Fruit fly (Drosophila melanogaster) whole organism, embryonic: Measurements from ENCODE around the gene CG13252.
A peak's percentile ranks its signal among the peaks of the same experiment; 100 is the strongest.

Experiments used
- Aef1 ChIP-seq: fragments of 200-800 bp; sonication (Bioruptor generic); IDR thresholded peaks from 3 replicates; pipeline ENCODE4 v1.3.6; 2022; ENCODE audit warnings: missing biosample characterization, missing genetic modification characterization
- Atf6 ChIP-seq: fragments of 200-800 bp; sonication (Bioruptor generic); IDR thresholded peaks from 2 replicates; pipeline ENCODE4 v1.3.6; 2022; ENCODE audit warnings: missing biosample characterization, missing genetic modification characterization
- Blimp-1 ChIP-seq: fragments of 200-800 bp; sonication (Bioruptor generic); optimal IDR thresholded peaks from 3 replicates; lab custom pipeline; 2018; ENCODE audit warnings: missing biosample characterization, missing genetic modification characterization, mild to moderate bottlenecking, moderate library complexity, missing genetic modification reagents
- CG10209 ChIP-seq: fragments of 200-800 bp; sonication (Bioruptor generic); optimal IDR thresholded peaks from 3 replicates; lab custom pipeline; 2017; ENCODE audit warnings: missing biosample characterization, mild to moderate bottlenecking, missing genetic modification characterization, missing genetic modification reagents
- CG10431 ChIP-seq: fragments of 200-800 bp; sonication (Bioruptor generic); optimal IDR thresholded peaks from 3 replicates; lab custom pipeline; 2018; ENCODE audit warnings: missing biosample characterization, mild to moderate bottlenecking, missing genetic modification characterization
- CG11085 ChIP-seq: fragments of 200-800 bp; sonication (Bioruptor generic); IDR thresholded peaks from 2 replicates; pipeline ENCODE4 v1.3.6; 2022; ENCODE audit warnings: missing biosample characterization, missing genetic modification characterization
- CG11398 ChIP-seq: fragments of 200-800 bp; sonication (Bioruptor generic); optimal IDR thresholded peaks from 2 replicates; lab custom pipeline; 2016; ENCODE audit warnings: missing biosample characterization, missing genetic modification characterization
- CG11695 ChIP-seq: fragments of 200-800 bp; sonication (Bioruptor generic); IDR thresholded peaks from 3 replicates; pipeline ENCODE4 v1.3.6; 2022; ENCODE audit warnings: missing biosample characterization, missing genetic modification characterization
- CG12744 ChIP-seq: fragments of 200-800 bp; sonication (Bioruptor generic); optimal IDR thresholded peaks from 2 replicates; lab custom pipeline; 2016; ENCODE audit warnings: missing biosample characterization, missing genetic modification characterization
- CG12942 ChIP-seq: fragments of 200-800 bp; sonication (Bioruptor generic); optimal IDR thresholded peaks from 3 replicates; lab custom pipeline; 2016; ENCODE audit warnings: missing biosample characterization, missing genetic modification characterization
- CG13775 ChIP-seq: fragments of 200-800 bp; sonication (Bioruptor generic); optimal IDR thresholded peaks from 3 replicates; lab custom pipeline; 2017; ENCODE audit warnings: missing biosample characterization, mild to moderate bottlenecking, missing genetic modification characterization
- CG14050 ChIP-seq: fragments of 200-800 bp; sonication (Bioruptor generic); IDR thresholded peaks from 3 replicates; pipeline ENCODE4 v1.3.6; 2022; ENCODE audit warnings: missing biosample characterization, missing genetic modification characterization
- CG1603 ChIP-seq: fragments of 200-800 bp; sonication (Bioruptor generic); optimal IDR thresholded peaks from 2 replicates; lab custom pipeline; 2019; ENCODE audit warnings: missing biosample characterization, mild to moderate bottlenecking, missing genetic modification characterization, moderate library complexity
- CG17802 ChIP-seq: fragments of 200-800 bp; sonication (Bioruptor generic); optimal IDR thresholded peaks from 2 replicates; lab custom pipeline; 2018; ENCODE audit warnings: missing biosample characterization, mild to moderate bottlenecking, missing genetic modification characterization, moderate library complexity
- CG2129 ChIP-seq: fragments of 200-800 bp; sonication (Bioruptor generic); IDR thresholded peaks from 2 replicates; pipeline ENCODE4 v1.3.6; 2022; ENCODE audit warnings: missing biosample characterization, missing genetic modification characterization; ENCODE audit not compliant: partially characterized antibody
- CG32772 ChIP-seq: fragments of 200-800 bp; sonication (Bioruptor generic); IDR thresholded peaks from 2 replicates; pipeline ENCODE4 v1.3.6; 2022; ENCODE audit warnings: missing biosample characterization, missing genetic modification characterization
- CG3847 ChIP-seq: fragments of 200-800 bp; sonication (Bioruptor generic); IDR thresholded peaks from 2 replicates; pipeline ENCODE4 v1.3.6; 2022; ENCODE audit warnings: missing biosample characterization, missing genetic modification characterization
- CG4424 ChIP-seq: fragments of 200-800 bp; sonication (Bioruptor generic); optimal IDR thresholded peaks from 3 replicates; lab custom pipeline; 2016; ENCODE audit warnings: missing biosample characterization, missing genetic modification characterization
- CG5180 ChIP-seq: fragments of 200-800 bp; sonication (Bioruptor generic); optimal IDR thresholded peaks from 3 replicates; lab custom pipeline; 2017; ENCODE audit warnings: missing biosample characterization, missing genetic modification characterization, mild to moderate bottlenecking, moderate library complexity, missing genetic modification reagents
- CG6175 ChIP-seq: fragments of 200-800 bp; sonication (Bioruptor generic); IDR thresholded peaks from 3 replicates; pipeline ENCODE4 v1.3.6; 2022; ENCODE audit warnings: missing biosample characterization, missing genetic modification characterization
- CG6689 ChIP-seq: fragments of 200-800 bp; sonication (Bioruptor generic); IDR thresholded peaks from 2 replicates; pipeline ENCODE4 v1.3.6; 2022; ENCODE audit warnings: missing biosample characterization, missing genetic modification characterization
- CG7372 ChIP-seq: fragments of 200-800 bp; sonication (Bioruptor generic); IDR thresholded peaks from 2 replicates; pipeline ENCODE4 v1.3.6; 2022; ENCODE audit warnings: missing biosample characterization, missing genetic modification characterization
- CG8388 ChIP-seq: fragments of 200-800 bp; sonication (Bioruptor generic); optimal IDR thresholded peaks from 2 replicates; lab custom pipeline; 2019; ENCODE audit warnings: missing biosample characterization, mild to moderate bottlenecking, missing genetic modification characterization, moderate library complexity
- CG9817 ChIP-seq: fragments of 200-800 bp; sonication (Bioruptor generic); optimal IDR thresholded peaks from 2 replicates; lab custom pipeline; 2018; ENCODE audit warnings: missing biosample characterization, mild to moderate bottlenecking, missing genetic modification characterization, moderate library complexity
- CG9932 ChIP-seq: fragments of 200-800 bp; sonication (Bioruptor generic); IDR thresholded peaks from 2 replicates; pipeline ENCODE4 v1.3.6; 2022; ENCODE audit warnings: missing biosample characterization, missing genetic modification characterization
- D ChIP-seq, 2 experiments: fragments of 200-800 bp in 1 of 2; fragments of >200 bp in 1 of 2; sonication (Bioruptor generic) in 1 of 2; optimal IDR thresholded peaks; 2 replicates in 1 of 2; 3 replicates in 1 of 2; lab custom pipeline; 2017; ENCODE audit warnings: mild to moderate bottlenecking in 1 of 2, missing biosample characterization in 1 of 2, missing genetic modification characterization in 1 of 2, missing genetic modification reagents in 1 of 2
- Dad ChIP-seq: fragments of 200-800 bp; sonication (Bioruptor generic); optimal IDR thresholded peaks from 3 replicates; lab custom pipeline; 2016; ENCODE audit warnings: missing biosample characterization, missing genetic modification characterization
- Dref ChIP-seq: fragments of 200-800 bp; sonication (Bioruptor generic); IDR thresholded peaks from 2 replicates; pipeline ENCODE4 v1.3.6; 2022; ENCODE audit warnings: missing biosample characterization, missing genetic modification characterization
- Gug ChIP-seq: fragments of 200-800 bp; sonication (Bioruptor generic); IDR thresholded peaks from 4 replicates; pipeline ENCODE4 v1.3.6; 2022; ENCODE audit warnings: missing biosample characterization, missing genetic modification characterization
- HLH4C ChIP-seq: fragments of 200-800 bp; sonication (Bioruptor generic); IDR thresholded peaks from 3 replicates; pipeline ENCODE4 v1.3.6; 2022; ENCODE audit warnings: missing biosample characterization, missing genetic modification characterization; ENCODE audit not compliant: partially characterized antibody
- Nf-YC ChIP-seq: fragments of 200-800 bp; optimal IDR thresholded peaks from 3 replicates; lab custom pipeline; 2019; ENCODE audit warnings: missing biosample characterization, mild to moderate bottlenecking, missing genetic modification characterization, moderate library complexity
- Xrp1 ChIP-seq: fragments of 200-800 bp; sonication (Bioruptor generic); IDR thresholded peaks from 2 replicates; pipeline ENCODE4 v1.3.6; 2022; ENCODE audit warnings: missing biosample characterization, missing genetic modification characterization
- ap ChIP-seq: fragments of 200-800 bp; sonication (Bioruptor generic); IDR thresholded peaks from 2 replicates; pipeline ENCODE4 v1.3.6; 2022; ENCODE audit warnings: missing biosample characterization, missing genetic modification characterization
- ase ChIP-seq: fragments of 200-800 bp; sonication (Bioruptor generic); IDR thresholded peaks from 3 replicates; pipeline ENCODE4 v1.3.6; 2022; ENCODE audit warnings: missing biosample characterization, missing genetic modification characterization
- bsh ChIP-seq, 2 experiments: fragments of 200-800 bp; sonication (Bioruptor generic); optimal IDR thresholded peaks; 2 replicates each; lab custom pipeline; 2017 to 2018; ENCODE audit warnings: mild to moderate bottlenecking in 2 of 2, missing biosample characterization in 2 of 2, missing genetic modification characterization in 2 of 2, moderate library complexity in 1 of 2
- dan ChIP-seq: fragments of 200-800 bp; sonication (Bioruptor generic); IDR thresholded peaks from 2 replicates; pipeline ENCODE4 v1.3.6; 2022; ENCODE audit warnings: missing biosample characterization, missing genetic modification characterization
- dm ChIP-seq: fragments of 200-800 bp; sonication (Bioruptor generic); optimal IDR thresholded peaks from 3 replicates; lab custom pipeline; 2016; ENCODE audit warnings: missing biosample characterization, missing genetic modification characterization
- en ChIP-seq: fragments of 200-800 bp; sonication (Bioruptor generic); optimal IDR thresholded peaks from 2 replicates; lab custom pipeline; 2016; ENCODE audit warnings: missing biosample characterization, missing genetic modification characterization
- gem ChIP-seq: fragments of 200-800 bp; sonication (Bioruptor generic); optimal IDR thresholded peaks from 2 replicates; lab custom pipeline; 2019; ENCODE audit warnings: missing biosample characterization, mild to moderate bottlenecking, missing genetic modification characterization, moderate library complexity
- grn ChIP-seq: fragments of 200-800 bp; sonication (Bioruptor generic); optimal IDR thresholded peaks from 3 replicates; lab custom pipeline; 2017; ENCODE audit warnings: missing biosample characterization, missing genetic modification characterization
- hbn ChIP-seq: fragments of 200-800 bp; sonication (Bioruptor generic); IDR thresholded peaks from 2 replicates; pipeline ENCODE4 v1.3.6; 2022; ENCODE audit warnings: missing biosample characterization, missing genetic modification characterization; ENCODE audit not compliant: partially characterized antibody
- knrl ChIP-seq: fragments of 200-800 bp; sonication (Bioruptor generic); IDR thresholded peaks from 3 replicates; pipeline ENCODE4 v1.3.6; 2022; ENCODE audit warnings: missing biosample characterization, missing genetic modification characterization; ENCODE audit not compliant: partially characterized antibody
- sna ChIP-seq: fragments of 200-800 bp; sonication (Bioruptor generic); IDR thresholded peaks from 2 replicates; pipeline ENCODE4 v1.3.6; 2022; ENCODE audit warnings: missing biosample characterization, missing genetic modification characterization; ENCODE audit not compliant: partially characterized antibody
- stc ChIP-seq: fragments of 200-800 bp; sonication (Bioruptor generic); IDR thresholded peaks from 2 replicates; pipeline ENCODE4 v1.3.6; 2022; ENCODE audit warnings: missing biosample characterization, missing genetic modification characterization
- sug ChIP-seq: fragments of 200-800 bp; optimal IDR thresholded peaks from 2 replicates; lab custom pipeline; 2019; ENCODE audit warnings: missing biosample characterization, mild to moderate bottlenecking, missing genetic modification characterization, moderate library complexity
- unc-4 ChIP-seq: fragments of 200-800 bp; sonication (Bioruptor generic); IDR thresholded peaks from 2 replicates; pipeline ENCODE4 v1.3.6; 2022; ENCODE audit warnings: missing biosample characterization, missing genetic modification characterization; ENCODE audit not compliant: partially characterized antibody
- wor ChIP-seq: fragments of 200-800 bp; sonication (Bioruptor generic); IDR thresholded peaks from 2 replicates; pipeline ENCODE4 v1.3.6; 2022; ENCODE audit warnings: missing biosample characterization, missing genetic modification characterization

Gene CG13252

DNA sequence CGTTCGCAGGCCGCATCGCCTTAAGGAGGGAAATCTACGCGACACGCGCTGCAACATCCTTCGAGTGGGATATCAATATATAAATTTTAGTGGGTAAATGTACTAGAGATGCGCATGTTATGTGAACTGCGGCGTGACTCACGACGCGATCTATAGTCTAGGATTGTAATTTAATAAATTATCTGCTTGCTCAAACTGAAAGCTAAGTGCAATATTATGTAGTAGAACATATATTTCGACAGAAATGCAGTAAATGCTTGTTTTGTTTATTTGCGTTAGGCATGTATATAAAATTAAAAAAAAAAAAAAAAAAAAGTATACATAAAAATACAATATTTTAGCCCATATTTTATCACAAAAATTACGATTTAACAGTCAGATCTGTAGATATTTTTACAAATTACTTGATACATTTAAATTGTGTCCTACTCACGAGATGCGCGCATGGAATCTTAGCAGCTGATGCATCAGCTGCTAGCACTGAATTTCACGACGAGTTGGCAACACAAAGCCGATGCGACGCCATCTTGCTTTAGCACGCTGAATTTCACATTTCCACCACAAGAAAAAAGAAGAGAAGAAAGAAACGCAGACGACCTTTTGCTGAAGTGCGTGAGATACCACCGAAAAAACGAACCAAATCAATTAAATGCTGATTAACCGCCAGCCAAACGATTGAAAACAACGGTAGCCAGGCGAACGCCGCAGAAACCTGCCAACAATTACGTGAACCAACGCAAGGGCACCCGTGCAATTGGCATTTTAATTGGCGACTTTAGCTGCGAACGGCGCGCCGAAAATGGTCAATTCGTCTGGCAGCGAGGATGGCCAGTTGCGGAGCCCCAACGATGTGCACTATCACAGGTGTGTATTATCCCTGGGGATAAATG, 40.9 kb downstream of the CG13252 start, which contains the start of the genes CG4042 and Pitslre (continued):
- no peak; the same call in 1 of the 2 replicates for TF ChIP-seq CG32772 (GFP tag; lab: Robert Waterston, UW)
- no peak for TF ChIP-seq Gug (GFP tag; lab: Robert Waterston, UW)
- peak; percentile 69; the same call in 1 of the 2 replicates for TF ChIP-seq sna
- TF ChIP-seq ase (GFP tag; lab: Robert Waterston, UW) = 0 out of 3 replicates have a peak, but pooled peaks have one; percentile 14
- TF ChIP-seq CG10209 (GFP tag; lab: Kevin White, UChicago) = peak; percentile 28
- TF ChIP-seq sug (tag; lab: Kevin White, UChicago) = peak; percentile 6
- 0 out of 2 replicates have a peak, but pooled peaks have one; percentile 23 for TF ChIP-seq ap (GFP tag; lab: Robert Waterston, UW)
- TF ChIP-seq CG11085 = no peak
- peak; percentile 21 for TF ChIP-seq Blimp-1 (GFP tag; lab: Kevin White, UChicago)
- peak; percentile 45 for TF ChIP-seq CG13775 (GFP tag; lab: Kevin White, UChicago)
- TF ChIP-seq CG8388 (GFP tag; lab: Kevin White, UChicago) = peak; percentile 31
- TF ChIP-seq CG12942 = peak; percentile 29
- no peak for TF ChIP-seq CG9817 (tag; lab: Kevin White, UChicago)
- TF ChIP-seq grn (GFP tag; lab: Kevin White, UChicago) = no peak
- TF ChIP-seq Dad (GFP tag; lab: Kevin White, UChicago) = no peak
- TF ChIP-seq HLH4C = peak; percentile 57; the same call in 2 of the 3 replicates
- TF ChIP-seq CG2129 (GFP tag; lab: Robert Waterston, UW) = peak; percentile 72
- TF ChIP-seq CG1603 = no peak
- TF ChIP-seq dm (GFP tag; lab: Kevin White, UChicago) = no peak
- no peak for TF ChIP-seq stc (GFP tag; lab: Robert Waterston, UW)
- no peak for TF ChIP-seq CG17802 (tag; lab: Kevin White, UChicago)
- no peak for TF ChIP-seq CG14050 (GFP tag; lab: Robert Waterston, UW)
- TF ChIP-seq hbn (GFP tag; lab: Robert Waterston, UW) = peak; percentile 71
- TF ChIP-seq CG5180 (GFP tag; lab: Kevin White, UChicago) = peak; percentile 10
- 0 out of 3 replicates have a peak, but pooled peaks have one; percentile 22 for TF ChIP-seq Aef1 (GFP tag; lab: Robert Waterston, UW)
- TF ChIP-seq CG3847 = peak; percentile 33
- TF ChIP-seq CG9932 (GFP tag; lab: Robert Waterston, UW) = peak; percentile 38; the same call in 1 of the 2 replicates
- TF ChIP-seq en (GFP tag; lab: Kevin White, UChicago) = no peak
- no peak for TF ChIP-seq dan (GFP tag; lab: Robert Waterston, UW)
- 0 out of 2 replicates have a peak, but pooled peaks have one; percentile 36 for TF ChIP-seq Atf6
- peak; percentile 65 for TF ChIP-seq CG4424 (GFP tag; lab: Kevin White, UChicago)
- peak; percentile 38; the same call in 1 of the 2 replicates for TF ChIP-seq Xrp1
- peak in 1 of 2 experiments; percentile 5 for TF ChIP-seq bsh (GFP tag; optimal IDR thresholded peaks at IDR 0.05; lab: Kevin White, UChicago)
- no peak for TF ChIP-seq wor (GFP tag; lab: Robert Waterston, UW)
- no peak for TF ChIP-seq CG12744 (GFP tag; lab: Kevin White, UChicago)
- no peak for TF ChIP-seq CG11398 (GFP tag; lab: Kevin White, UChicago)
- peak; percentile 73 for TF ChIP-seq unc-4
- peak; percentile 65 for TF ChIP-seq CG6689
- TF ChIP-seq CG11695 = peak; percentile 49; the same call in 1 of the 3 replicates
- peak; percentile 57 for TF ChIP-seq gem
- TF ChIP-seq knrl = peak; percentile 74; the same call in 2 of the 3 replicates
- TF ChIP-seq CG6175 (GFP tag; lab: Robert Waterston, UW) = no peak
- peak; percentile 7 for TF ChIP-seq CG10431
- TF ChIP-seq Nf-YC (tag; lab: Kevin White, UChicago) = peak; percentile 62
- TF ChIP-seq CG7372 (GFP tag; lab: Robert Waterston, UW) = no peak
- TF ChIP-seq D (optimal IDR thresholded peaks at IDR 0.05; lab: Kevin White, UChicago) = no peak
- peak; percentile 28 for TF ChIP-seq D (GFP tag; optimal IDR thresholded peaks at IDR 0.05; lab: Kevin White, UChicago)
- no peak for TF ChIP-seq Dref (GFP tag; lab: Robert Waterston, UW)
